Fruit fly (Drosophila melanogaster) whole organism, wandering third instar larva: ENCODE results near the gene gish.

Source experiments
- Abd-B ChIP-seq: fragments of >200 bp; optimal IDR thresholded peaks from 2 replicates; lab custom pipeline; 2017; ENCODE audit warnings: missing biosample characterization, missing genetic modification characterization
- CG32264 ChIP-seq: fragments of 200-800 bp; sonication (Bioruptor generic); optimal IDR thresholded peaks from 2 replicates; lab custom pipeline; 2016; ENCODE audit warnings: missing biosample characterization, missing genetic modification characterization
- CG9705 ChIP-seq: fragments of 200-800 bp; sonication (Bioruptor generic); optimal IDR thresholded peaks from 2 replicates; lab custom pipeline; 2018; ENCODE audit warnings: missing biosample characterization, mild to moderate bottlenecking, missing genetic modification characterization
- CrebA ChIP-seq: fragments of 200-800 bp; sonication (Bioruptor generic); optimal IDR thresholded peaks from 2 replicates; lab custom pipeline; 2016; ENCODE audit warnings: missing biosample characterization, mild to moderate bottlenecking, missing genetic modification characterization, borderline replicate concordance
- Dfd ChIP-seq: fragments of >200 bp; optimal IDR thresholded peaks from 2 replicates; lab custom pipeline; 2017; ENCODE audit warnings: missing biosample characterization, missing genetic modification characterization
- Dif ChIP-seq: fragments of 200-275, 200-300 bp; sonication (Bioruptor generic); optimal IDR thresholded peaks from 2 replicates; lab custom pipeline; 2018; ENCODE audit warnings: missing biosample characterization, missing genetic modification characterization; ENCODE audit not compliant: partially characterized antibody
- GATAd ChIP-seq: sonication (Bioruptor generic); optimal IDR thresholded peaks from 2 replicates; lab custom pipeline; 2016; ENCODE audit warnings: missing biosample characterization, missing genetic modification characterization
- HLH106 ChIP-seq: fragments of 200-800 bp; optimal IDR thresholded peaks from 3 replicates; lab custom pipeline; 2019; ENCODE audit warnings: missing biosample characterization, mild to moderate bottlenecking, missing genetic modification characterization, moderate library complexity
- Hr83 ChIP-seq: fragments of 200-300 bp; sonication (Bioruptor generic); optimal IDR thresholded peaks from 2 replicates; lab custom pipeline; 2016; ENCODE audit warnings: missing biosample characterization, mild to moderate bottlenecking, missing genetic modification characterization, moderate library complexity; ENCODE audit not compliant: poor library complexity, severe bottlenecking
- Jra ChIP-seq: sonication (Bioruptor generic); optimal IDR thresholded peaks from 2 replicates; lab custom pipeline; 2016; ENCODE audit warnings: missing biosample characterization, missing genetic modification characterization
- Mio ChIP-seq: sonication (Bioruptor generic); optimal IDR thresholded peaks from 2 replicates; lab custom pipeline; 2016; ENCODE audit warnings: missing biosample characterization, missing genetic modification characterization
- Myc ChIP-seq: fragments of >200 bp; optimal IDR thresholded peaks from 2 replicates; lab custom pipeline; 2017
- N ChIP-seq: fragments of >200 bp; optimal IDR thresholded peaks from 2 replicates; lab custom pipeline; 2018; ENCODE audit warnings: missing biosample characterization, missing external identifiers, missing genetic modification characterization
- OdsH ChIP-seq: fragments of 200-800 bp; sonication (Bioruptor generic); optimal IDR thresholded peaks from 2 replicates; lab custom pipeline; 2016; ENCODE audit warnings: missing biosample characterization, mild to moderate bottlenecking, missing genetic modification characterization
- Rel ChIP-seq, 2 experiments: fragments of 200-800 bp; sonication (Bioruptor generic) in 1 of 2; optimal IDR thresholded peaks; 2 replicates in 1 of 2; 3 replicates in 1 of 2; lab custom pipeline; 2016 to 2019; ENCODE audit warnings: mild to moderate bottlenecking in 2 of 2, missing biosample characterization in 2 of 2, missing genetic modification characterization in 2 of 2, moderate library complexity in 1 of 2
- Sp1 ChIP-seq: fragments of 200-800 bp; sonication (Bioruptor generic); optimal IDR thresholded peaks from 3 replicates; lab custom pipeline; 2019; ENCODE audit warnings: missing biosample characterization, mild to moderate bottlenecking, missing genetic modification characterization, moderate library complexity
- Vsx2 ChIP-seq: fragments of 200-300, 225-300 bp; sonication (Bioruptor generic); optimal IDR thresholded peaks from 2 replicates; lab custom pipeline; 2018; ENCODE audit warnings: missing biosample characterization, missing genetic modification characterization; ENCODE audit not compliant: partially characterized antibody
- br ChIP-seq: fragments of 200-800 bp; sonication (Bioruptor generic); optimal IDR thresholded peaks from 2 replicates; lab custom pipeline; 2016; ENCODE audit warnings: missing biosample characterization, missing genetic modification characterization
- brk ChIP-seq: fragments of 200-800 bp; sonication (Bioruptor generic); optimal IDR thresholded peaks from 2 replicates; lab custom pipeline; 2016; ENCODE audit warnings: missing biosample characterization, mild to moderate bottlenecking, missing genetic modification characterization
- dl ChIP-seq, 2 experiments: fragments of 175-275, 200-275 bp in 1 of 2; fragments of 200-275 bp in 1 of 2; sonication (Bioruptor generic); optimal IDR thresholded peaks; lab custom pipeline; 2018; ENCODE audit warnings: mild to moderate bottlenecking in 2 of 2, missing biosample characterization in 2 of 2, missing genetic modification characterization in 2 of 2, moderate library complexity in 2 of 2; ENCODE audit not compliant: partially characterized antibody in 2 of 2, insufficient read depth in 1 of 2
- dmrt93B ChIP-seq: fragments of 200-800 bp; sonication (Bioruptor generic); optimal IDR thresholded peaks from 2 replicates; lab custom pipeline; 2018; ENCODE audit warnings: missing biosample characterization, mild to moderate bottlenecking, missing genetic modification characterization
- ey ChIP-seq: fragments of 200-800 bp; sonication (Bioruptor generic); optimal IDR thresholded peaks from 2 replicates; lab custom pipeline; 2016; ENCODE audit warnings: missing biosample characterization, missing genetic modification characterization
- foxo ChIP-seq, 2 experiments: fragments of 200-800 bp; sonication (Bioruptor generic); optimal IDR thresholded peaks; 2 replicates in 1 of 2; 3 replicates in 1 of 2; lab custom pipeline; 2016 to 2017; ENCODE audit warnings: missing biosample characterization in 2 of 2, missing genetic modification characterization in 2 of 2
- fru ChIP-seq: fragments of 200-800 bp; sonication (Bioruptor generic); optimal IDR thresholded peaks from 3 replicates; lab custom pipeline; 2016; ENCODE audit warnings: missing biosample characterization, mild to moderate bottlenecking, missing genetic modification characterization
- lola ChIP-seq: fragments of >200 bp; optimal IDR thresholded peaks from 2 replicates; lab custom pipeline; 2017; ENCODE audit warnings: missing biosample characterization, missing genetic modification characterization
- pan ChIP-seq: fragments of >200 bp; optimal IDR thresholded peaks from 2 replicates; lab custom pipeline; 2017
- psq ChIP-seq: fragments of 200-800 bp; sonication (Bioruptor generic); optimal IDR thresholded peaks from 3 replicates; lab custom pipeline; 2017; ENCODE audit warnings: missing biosample characterization, mild to moderate bottlenecking, missing genetic modification characterization, moderate library complexity
- rgr ChIP-seq: fragments of 200-800 bp; sonication (Bioruptor generic); optimal IDR thresholded peaks from 3 replicates; lab custom pipeline; 2016; ENCODE audit warnings: missing biosample characterization, mild to moderate bottlenecking, missing genetic modification characterization
- sage ChIP-seq: fragments of 200-800 bp; sonication (Bioruptor generic); optimal IDR thresholded peaks from 2 replicates; lab custom pipeline; 2016; ENCODE audit warnings: missing biosample characterization, mild to moderate bottlenecking, missing genetic modification characterization
- sv ChIP-seq: fragments of 200-800 bp; sonication (Bioruptor generic); optimal IDR thresholded peaks from 3 replicates; lab custom pipeline; 2016; ENCODE audit warnings: missing biosample characterization, missing genetic modification characterization
- tai ChIP-seq: sonication (Bioruptor generic); optimal IDR thresholded peaks from 2 replicates; lab custom pipeline; 2016; ENCODE audit warnings: missing biosample characterization, missing genetic modification characterization
- usp ChIP-seq: fragments of >200 bp; optimal IDR thresholded peaks from 2 replicates; lab custom pipeline; 2017; ENCODE audit warnings: missing biosample characterization, missing genetic modification characterization
- woc ChIP-seq: sonication (Bioruptor generic); optimal IDR thresholded peaks from 2 replicates; lab custom pipeline; 2016; ENCODE audit warnings: missing biosample characterization, mild to moderate bottlenecking, missing genetic modification characterization

The gish gene

DNA sequence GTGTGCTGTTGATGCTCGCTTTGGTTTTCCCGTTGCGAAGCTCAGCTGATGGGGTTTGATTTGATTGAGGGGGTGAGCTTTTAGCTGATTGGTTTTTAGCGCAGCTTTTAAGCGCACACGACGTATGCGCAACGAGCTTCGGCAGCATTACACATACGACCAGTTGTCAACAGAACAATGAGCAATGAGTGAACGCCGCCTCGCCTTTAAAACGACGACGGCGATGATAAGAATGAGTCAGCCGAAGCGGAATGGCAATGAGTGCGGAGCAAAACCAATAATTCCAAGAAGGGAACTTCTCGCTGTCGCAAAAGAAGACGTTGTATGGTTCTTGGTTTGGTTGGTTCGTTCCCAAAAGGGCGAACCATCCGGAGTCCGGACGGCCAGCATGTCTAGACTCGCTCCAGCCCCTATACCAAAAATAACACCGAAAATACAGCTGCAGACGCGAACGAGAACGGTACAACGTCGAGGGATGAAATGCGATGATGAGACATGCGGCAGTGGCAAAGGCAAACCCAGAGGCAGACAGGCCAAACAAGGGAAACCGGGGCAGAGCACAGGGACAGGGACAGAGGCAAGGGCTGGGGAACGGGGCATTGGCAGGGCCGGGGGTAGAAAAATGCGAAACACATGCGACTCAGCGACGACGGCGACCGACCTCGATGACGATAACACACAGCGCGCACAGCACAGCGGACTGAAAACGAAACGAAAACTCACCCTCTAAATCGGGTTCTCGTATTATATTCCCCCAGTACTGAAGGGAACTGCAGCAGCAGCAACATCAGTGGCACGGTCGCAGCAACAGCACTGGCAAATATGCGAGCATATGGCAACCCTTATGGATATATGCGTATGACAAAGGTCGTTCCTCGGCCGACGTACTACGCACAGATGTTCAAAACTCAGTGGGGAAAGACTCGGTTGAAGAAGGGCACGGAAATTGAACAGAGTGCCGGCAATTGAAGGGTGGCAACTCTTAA, 17.3 kb upstream of the gish start (continued):
- TF ChIP-seq brk (GFP tag; lab: Kevin White, UChicago): no peak
- TF ChIP-seq woc (GFP tag; lab: Kevin White, UChicago): no peak
- peak; percentile 44 for TF ChIP-seq Rel (GFP tag; optimal IDR thresholded peaks at IDR 0.05; lab: Kevin White, UChicago)
- TF ChIP-seq Rel (tag; optimal IDR thresholded peaks at IDR 0.05; lab: Kevin White, UChicago): peak; percentile 59
- TF ChIP-seq CrebA (GFP tag; lab: Kevin White, UChicago): no peak

DNA sequence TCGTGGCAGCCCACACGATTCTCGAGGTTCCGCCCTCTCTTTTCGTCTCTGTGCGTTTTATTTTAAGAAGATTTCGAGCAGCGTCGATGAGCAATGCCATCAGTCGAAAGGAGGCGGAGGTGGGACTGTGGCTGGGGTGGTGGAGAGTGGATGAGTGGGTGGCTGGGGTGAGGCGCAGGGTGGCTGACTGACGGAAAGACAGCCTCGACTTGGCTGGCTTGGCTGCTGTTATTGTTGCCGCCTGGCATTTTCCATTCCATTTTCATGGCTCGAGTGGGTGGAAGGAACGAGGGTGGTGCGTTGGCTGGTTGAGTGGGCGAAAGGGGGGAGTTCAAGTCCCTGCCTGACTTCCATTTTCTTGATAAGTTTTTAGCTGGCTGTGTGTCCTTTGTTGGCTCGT, 16.1 kb upstream of the gish start:
- TF ChIP-seq foxo (GFP tag; optimal IDR thresholded peaks at IDR 0.05; lab: Kevin White, UChicago) (no peak), Vsx2 (GFP tag; lab: Kevin White, UChicago) (no peak), HLH106 (tag; lab: Kevin White, UChicago) (peak; percentile 13)
- TF ChIP-seq, all 38 proteins: peak for 1

DNA sequence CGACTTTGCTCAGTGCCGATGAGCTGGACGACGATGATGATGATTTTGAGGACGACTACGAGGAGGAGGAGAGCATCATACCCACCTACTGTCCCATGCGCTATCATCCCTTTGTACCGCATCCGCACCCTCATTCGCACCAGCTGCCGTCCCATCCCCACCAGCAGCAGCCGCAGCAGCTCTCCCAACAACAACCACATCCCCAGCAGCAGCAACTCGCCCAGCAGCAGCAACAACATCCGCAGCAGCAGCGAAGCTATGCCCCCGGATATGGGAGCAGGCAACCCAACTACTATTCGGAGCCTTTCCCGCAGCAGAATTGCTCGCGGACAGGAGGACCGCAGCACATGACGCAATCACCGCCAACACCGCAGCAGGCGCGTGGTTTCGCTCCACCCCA, 14.9 kb upstream of the gish start:
- TF ChIP-seq Dfd (GFP tag; lab: Kevin White, UChicago): peak; percentile 85
- no peak for TF ChIP-seq rgr (GFP tag; lab: Kevin White, UChicago)
- no peak for TF ChIP-seq brk (GFP tag; lab: Kevin White, UChicago)
- no peak for TF ChIP-seq usp
- TF ChIP-seq Vsx2 (GFP tag; lab: Kevin White, UChicago): no peak
- TF ChIP-seq CG9705: no peak
- no peak for TF ChIP-seq woc (GFP tag; lab: Kevin White, UChicago)
- no peak for TF ChIP-seq dmrt93B (GFP tag; lab: Kevin White, UChicago)

DNA sequence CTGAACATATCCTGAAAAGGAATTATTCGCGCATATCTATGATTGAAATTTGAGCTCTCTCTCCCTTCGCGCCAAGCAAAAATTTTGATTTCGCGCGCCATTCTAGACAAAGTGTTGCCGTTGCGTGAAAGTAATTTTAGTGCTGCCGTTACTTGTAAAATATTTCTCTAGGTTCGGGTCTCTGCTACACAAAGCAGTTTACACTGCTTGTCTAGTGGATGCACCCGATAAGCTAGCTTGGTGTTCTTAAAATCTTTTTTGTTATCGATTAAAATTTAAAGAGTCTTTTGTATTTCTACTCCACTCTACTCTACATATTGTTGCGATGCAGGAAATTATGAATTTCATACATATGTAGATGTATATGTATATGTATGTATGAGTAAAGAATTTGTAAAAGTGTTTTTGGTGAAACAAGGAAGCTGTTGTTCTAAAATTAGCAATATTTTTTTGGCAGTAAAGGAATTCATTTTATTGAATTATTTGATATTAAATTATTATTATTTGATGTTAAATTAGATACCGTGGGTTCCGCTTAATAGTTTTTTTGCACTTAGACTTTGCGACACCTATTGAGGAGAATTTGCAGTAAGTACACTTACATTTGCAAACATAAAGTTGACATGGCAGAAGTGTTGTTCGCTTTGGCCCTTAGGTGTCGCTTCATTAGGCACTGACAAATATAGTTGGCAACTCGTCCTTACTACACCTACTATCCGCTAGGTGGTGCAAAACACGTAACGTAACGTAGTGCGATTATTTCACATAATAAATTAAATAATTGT, 11.7 kb upstream of the gish start:
- TF ChIP-seq Dfd (GFP tag; lab: Kevin White, UChicago) (no peak), fru (GFP tag; lab: Kevin White, UChicago) (no peak), ey (peak; percentile 24), br (GFP tag; lab: Kevin White, UChicago) (peak; percentile 66), tai (GFP tag; lab: Kevin White, UChicago) (no peak), Myc (lab: Kevin White, UChicago) (peak; percentile 82), sage (GFP tag; lab: Kevin White, UChicago) (no peak), Jra (GFP tag; lab: Kevin White, UChicago) (no peak), usp (no peak), dmrt93B (GFP tag; lab: Kevin White, UChicago) (no peak), foxo (GFP tag; optimal IDR thresholded peaks at IDR 0.05; lab: Kevin White, UChicago) (peak in 1 of 2 experiments; percentile 59), Vsx2 (GFP tag; lab: Kevin White, UChicago) (no peak), Abd-B (GFP tag; lab: Kevin White, UChicago) (no peak), sv (peak; percentile 11), CG32264 (no peak), Dif (GFP tag; lab: Kevin White, UChicago) (no peak), GATAd (no peak), Rel (GFP tag; optimal IDR thresholded peaks at IDR 0.05; lab: Kevin White, UChicago) (no peak), Rel (tag; optimal IDR thresholded peaks at IDR 0.05; lab: Kevin White, UChicago) (peak; percentile 14), Sp1 (no peak), dl (GFP tag; optimal IDR thresholded peaks at IDR 0.05; lab: Kevin White, UChicago; ENCODE audit: insufficient read depth in 1 of 2, partially characterized antibody in 2 of 2) (no peak), OdsH (GFP tag; lab: Kevin White, UChicago) (peak; percentile 63), CrebA (GFP tag; lab: Kevin White, UChicago) (no peak), HLH106 (tag; lab: Kevin White, UChicago) (peak; percentile 41), woc (GFP tag; lab: Kevin White, UChicago) (no peak), rgr (GFP tag; lab: Kevin White, UChicago) (peak; percentile 58), lola (GFP tag; lab: Kevin White, UChicago) (no peak), Hr83 (GFP tag; lab: Kevin White, UChicago) (peak; percentile 60), Mio (GFP tag; lab: Kevin White, UChicago) (no peak), brk (GFP tag; lab: Kevin White, UChicago) (no peak), pan (no peak), CG9705 (peak; percentile 13), psq (GFP tag; lab: Kevin White, UChicago) (peak; percentile 16), N (no peak)
